Worm (Caenorhabditis elegans) whole organism, L1 larva: Measurements from ENCODE around the gene sra-29.

Experiments used
- C04F5.9 ChIP-seq: sonication (generic microtip); optimal IDR thresholded peaks from 2 replicates; lab custom pipeline; 2016; ENCODE audit warnings: missing genetic modification characterization, missing compliant biosample characterization
- C16A3.4 ChIP-seq: fragments of 150-350 bp; optimal IDR thresholded peaks from 2 replicates; lab custom pipeline; 2014; ENCODE audit warnings: missing biosample characterization, missing genetic modification characterization
- F16B12.6 ChIP-seq: fragments of 150-350 bp; optimal IDR thresholded peaks from 2 replicates; lab custom pipeline; 2014; ENCODE audit warnings: missing biosample characterization, missing genetic modification characterization
- aha-1 ChIP-seq: fragments of 150-350 bp; optimal IDR thresholded peaks from 2 replicates; lab custom pipeline; 2014; ENCODE audit warnings: missing biosample characterization, missing genetic modification characterization
- aly-2 ChIP-seq: fragments of 150-350 bp; optimal IDR thresholded peaks from 2 replicates; lab custom pipeline; 2014; ENCODE audit warnings: missing biosample characterization, missing genetic modification characterization
- blmp-1 ChIP-seq: fragments of 150-350 bp; optimal IDR thresholded peaks from 2 replicates; lab custom pipeline; 2014; ENCODE audit warnings: missing biosample characterization, missing genetic modification characterization
- ceh-8 ChIP-seq: fragments of 200-800 bp; sonication (Bioruptor generic); optimal IDR thresholded peaks from 2 replicates; lab custom pipeline; 2018; ENCODE audit warnings: mild to moderate bottlenecking, missing genetic modification characterization, moderate library complexity, missing compliant biosample characterization
- ceh-82 ChIP-seq, 3 experiments: fragments of 150-350 bp in 1 of 3; sonication (generic microtip) in 2 of 3; optimal IDR thresholded peaks; 2 replicates each; lab custom pipeline; 2014 to 2017; ENCODE audit warnings: missing biosample characterization in 3 of 3, missing genetic modification characterization in 3 of 3
- ces-1 ChIP-seq: fragments of 150-350 bp; optimal IDR thresholded peaks from 2 replicates; lab custom pipeline; 2014; ENCODE audit warnings: missing biosample characterization, missing genetic modification reagents, missing genetic modification characterization
- dpl-1 ChIP-seq, 3 experiments: fragments of 150-350 bp in 2 of 3; sonication (generic microtip) in 1 of 3; optimal IDR thresholded peaks; 2 replicates each; lab custom pipeline; 2014 to 2017; ENCODE audit warnings: missing biosample characterization in 3 of 3, missing genetic modification characterization in 3 of 3, missing genetic modification reagents in 3 of 3
- dsc-1 ChIP-seq: sonication (generic microtip); optimal IDR thresholded peaks from 2 replicates; lab custom pipeline; 2016; ENCODE audit warnings: mild to moderate bottlenecking, missing genetic modification characterization, missing compliant biosample characterization
- efl-1 ChIP-seq, 4 experiments: fragments of 150-350 bp; optimal IDR thresholded peaks in 3 of 4; peaks in 1 of 4; 1 replicate in 1 of 4; 2 replicates in 3 of 4; lab custom pipeline; 2014; ENCODE audit warnings: missing biosample characterization in 2 of 4, missing genetic modification characterization in 2 of 4, missing genetic modification reagents in 2 of 4
- egl-27 ChIP-seq, 2 experiments: fragments of 150-350 bp in 1 of 2; sonication (generic microtip); optimal IDR thresholded peaks; 3 replicates each; lab custom pipeline; 2017 to 2018; ENCODE audit warnings: missing biosample characterization in 2 of 2, missing genetic modification characterization in 2 of 2, missing genetic modification reagents in 2 of 2
- ets-5 ChIP-seq: fragments of 200-800 bp; sonication (Bioruptor generic); IDR thresholded peaks from 2 replicates; pipeline ENCODE4 v1.3.6; 2022; ENCODE audit warnings: missing genetic modification characterization, missing compliant biosample characterization
- fkh-4 ChIP-seq: sonication (generic microtip); optimal IDR thresholded peaks from 2 replicates; lab custom pipeline; 2016; ENCODE audit warnings: missing compliant biosample characterization, missing genetic modification characterization, borderline replicate concordance
- fkh-8 ChIP-seq: sonication (generic microtip); optimal IDR thresholded peaks from 2 replicates; lab custom pipeline; 2016; ENCODE audit warnings: mild to moderate bottlenecking, missing genetic modification characterization, missing compliant biosample characterization
- grh-1 ChIP-seq: fragments of 200-800 bp; sonication (Bioruptor generic); IDR thresholded peaks from 2 replicates; pipeline ENCODE4 v1.3.6; 2022; ENCODE audit warnings: missing genetic modification reagents, missing genetic modification characterization, missing compliant biosample characterization
- hlh-17 ChIP-seq: fragments of 200-800 bp; sonication (Bioruptor generic); optimal IDR thresholded peaks from 2 replicates; lab custom pipeline; 2018; ENCODE audit warnings: missing genetic modification characterization, mild to moderate bottlenecking, missing compliant biosample characterization, moderate library complexity, borderline replicate concordance
- hlh-4 ChIP-seq: sonication (generic microtip); optimal IDR thresholded peaks from 2 replicates; lab custom pipeline; 2016; ENCODE audit warnings: mild to moderate bottlenecking, missing genetic modification characterization, missing compliant biosample characterization
- hpl-2 ChIP-seq: fragments of 150-350 bp; optimal IDR thresholded peaks from 2 replicates; lab custom pipeline; 2014; ENCODE audit warnings: missing biosample characterization, missing genetic modification reagents, missing genetic modification characterization
- irx-1 ChIP-seq: sonication (generic microtip); optimal IDR thresholded peaks from 2 replicates; lab custom pipeline; 2016; ENCODE audit warnings: missing genetic modification characterization, missing compliant biosample characterization
- isw-1 ChIP-seq: fragments of 200-800 bp; sonication (Bioruptor generic); IDR thresholded peaks from 2 replicates; pipeline ENCODE4 v1.3.6; 2022; ENCODE audit warnings: missing genetic modification characterization, missing compliant biosample characterization
- jun-1 ChIP-seq: fragments of 150-350 bp; optimal IDR thresholded peaks from 2 replicates; lab custom pipeline; 2014; ENCODE audit warnings: missing biosample characterization, missing genetic modification reagents, missing genetic modification characterization
- lin-13 ChIP-seq: fragments of 150-350 bp; optimal IDR thresholded peaks from 2 replicates; lab custom pipeline; 2014; ENCODE audit warnings: missing biosample characterization, missing genetic modification reagents, missing genetic modification characterization
- lin-14 ChIP-seq: fragments of 200-800 bp; sonication (Bioruptor generic); optimal IDR thresholded peaks from 2 replicates; lab custom pipeline; 2018; ENCODE audit warnings: mild to moderate bottlenecking, missing genetic modification characterization, moderate library complexity, missing compliant biosample characterization
- lin-15B ChIP-seq: fragments of 150-350 bp; sonication (generic microtip); optimal IDR thresholded peaks from 3 replicates; lab custom pipeline; 2014; ENCODE audit warnings: missing biosample characterization, missing genetic modification characterization
- lin-35 ChIP-seq, 2 experiments: fragments of 150-350 bp; optimal IDR thresholded peaks; 2 replicates each; lab custom pipeline; 2014; ENCODE audit warnings: missing biosample characterization in 2 of 2, missing genetic modification characterization in 2 of 2, missing genetic modification reagents in 2 of 2
- lin-39 ChIP-seq: fragments of 150-350 bp; optimal IDR thresholded peaks from 2 replicates; lab custom pipeline; 2014; ENCODE audit warnings: missing biosample characterization, missing genetic modification reagents, missing genetic modification characterization
- lir-3 ChIP-seq: sonication (generic microtip); optimal IDR thresholded peaks from 2 replicates; lab custom pipeline; 2016; ENCODE audit warnings: mild to moderate bottlenecking, missing genetic modification characterization, moderate library complexity, missing compliant biosample characterization; ENCODE audit not compliant: poor library complexity
- lsy-2 ChIP-seq, 2 experiments: fragments of 150-350 bp; optimal IDR thresholded peaks; 2 replicates each; lab custom pipeline; 2014; ENCODE audit warnings: missing biosample characterization in 2 of 2, missing genetic modification characterization in 2 of 2
- mdl-1 ChIP-seq, 2 experiments: fragments of 150-350 bp; optimal IDR thresholded peaks; 2 replicates each; lab custom pipeline; 2014 to 2017; ENCODE audit warnings: missing biosample characterization in 2 of 2, missing genetic modification characterization in 2 of 2, inconsistent platforms in 1 of 2
- mef-2 ChIP-seq: fragments of 150-350 bp; optimal IDR thresholded peaks from 2 replicates; lab custom pipeline; 2014; ENCODE audit warnings: missing biosample characterization, missing genetic modification characterization
- mep-1 ChIP-seq: fragments of 150-350 bp; optimal IDR thresholded peaks from 2 replicates; lab custom pipeline; 2014; ENCODE audit warnings: missing biosample characterization, missing genetic modification characterization
- nhr-11 ChIP-seq: fragments of 150-350 bp; optimal IDR thresholded peaks from 2 replicates; lab custom pipeline; 2014; ENCODE audit warnings: missing biosample characterization, missing genetic modification characterization
- nhr-12 ChIP-seq: sonication (generic microtip); optimal IDR thresholded peaks from 2 replicates; lab custom pipeline; 2017; ENCODE audit warnings: missing biosample characterization, missing genetic modification characterization
- nhr-237 ChIP-seq: fragments of 150-350 bp; optimal IDR thresholded peaks from 2 replicates; lab custom pipeline; 2014; ENCODE audit warnings: missing biosample characterization, missing genetic modification characterization
- nhr-47 ChIP-seq: sonication (generic microtip); optimal IDR thresholded peaks from 2 replicates; lab custom pipeline; 2016; ENCODE audit warnings: mild to moderate bottlenecking, missing genetic modification characterization, moderate library complexity, missing compliant biosample characterization
- nhr-71 ChIP-seq: sonication (generic microtip); optimal IDR thresholded peaks from 2 replicates; lab custom pipeline; 2016; ENCODE audit warnings: mild to moderate bottlenecking, missing genetic modification characterization, moderate library complexity, missing compliant biosample characterization
- nhr-76 ChIP-seq: sonication (generic microtip); optimal IDR thresholded peaks from 2 replicates; lab custom pipeline; 2017; ENCODE audit warnings: missing biosample characterization, missing genetic modification characterization
- nhr-77 ChIP-seq: fragments of 150-350 bp; optimal IDR thresholded peaks from 2 replicates; lab custom pipeline; 2014; ENCODE audit warnings: missing biosample characterization, missing genetic modification characterization
- nhr-85 ChIP-seq: sonication (generic microtip); peaks from one replicate; lab custom pipeline; 2016; ENCODE audit warnings: missing genetic modification characterization, inconsistent platforms, missing compliant biosample characterization
- nhr-90 ChIP-seq: sonication (generic microtip); optimal IDR thresholded peaks from 2 replicates; lab custom pipeline; 2016; ENCODE audit warnings: mild to moderate bottlenecking, missing genetic modification characterization, missing compliant biosample characterization; ENCODE audit not compliant: poor library complexity
- pqm-1 ChIP-seq: sonication (generic microtip); optimal IDR thresholded peaks from 3 replicates; lab custom pipeline; 2017; ENCODE audit warnings: missing biosample characterization, missing genetic modification characterization
- skn-1 ChIP-seq: fragments of 150-350 bp; optimal IDR thresholded peaks from 2 replicates; lab custom pipeline; 2014; ENCODE audit warnings: missing biosample characterization, missing genetic modification characterization
- snpc-4 ChIP-seq: fragments of 150-350 bp; optimal IDR thresholded peaks from 2 replicates; lab custom pipeline; 2014; ENCODE audit warnings: missing biosample characterization, missing genetic modification characterization
- snu-23 ChIP-seq: sonication (generic microtip); optimal IDR thresholded peaks from 2 replicates; lab custom pipeline; 2016; ENCODE audit warnings: missing genetic modification characterization, missing compliant biosample characterization
- sptf-1 ChIP-seq: fragments of 150-350 bp; optimal IDR thresholded peaks from 2 replicates; lab custom pipeline; 2014; ENCODE audit warnings: missing biosample characterization, missing genetic modification characterization
- tlp-1 ChIP-seq: fragments of 150-350 bp; optimal IDR thresholded peaks from 2 replicates; lab custom pipeline; 2014; ENCODE audit warnings: missing biosample characterization, missing genetic modification characterization
- unc-30 ChIP-seq: sonication (generic microtip); optimal IDR thresholded peaks from 2 replicates; lab custom pipeline; 2017; ENCODE audit warnings: missing biosample characterization, missing genetic modification characterization
- unc-86 ChIP-seq: sonication (generic microtip); optimal IDR thresholded peaks from 2 replicates; lab custom pipeline; 2016; ENCODE audit warnings: missing genetic modification characterization, missing compliant biosample characterization
- vab-15 ChIP-seq: sonication (generic microtip); optimal IDR thresholded peaks from 2 replicates; lab custom pipeline; 2017; ENCODE audit warnings: missing genotype, mild to moderate bottlenecking, missing genetic modification characterization, missing compliant biosample characterization
- xbp-1 ChIP-seq: sonication (generic microtip); optimal IDR thresholded peaks from 2 replicates; lab custom pipeline; 2016; ENCODE audit warnings: missing genetic modification characterization, missing compliant biosample characterization
- zip-4 ChIP-seq: fragments of 200-800 bp; sonication (Bioruptor generic); optimal IDR thresholded peaks from 2 replicates; lab custom pipeline; 2018; ENCODE audit warnings: mild to moderate bottlenecking, missing genetic modification characterization, moderate library complexity, missing compliant biosample characterization
- ztf-4 ChIP-seq: fragments of 150-350 bp; optimal IDR thresholded peaks from 2 replicates; lab custom pipeline; 2014; ENCODE audit warnings: missing biosample characterization, missing genetic modification characterization

The sra-29 gene

ce11 chrII:6600973-6601372 lies 25.4 kb upstream of the sra-29 start, which contains the start of gene vps-33.2 (continued):
- peak; percentile 8 for TF ChIP-seq irx-1 (tag; lab: Kevin White, UChicago)
- peak in 2 of 3 experiments; percentile 6 to 32 for TF ChIP-seq ceh-82 (tag; optimal IDR thresholded peaks at IDR 0.05; lab: Kevin White, UChicago)
- no peak for TF ChIP-seq hpl-2
- TF ChIP-seq pqm-1: no peak
- TF ChIP-seq lir-3: no peak
- no peak for TF ChIP-seq egl-27 (tag; optimal IDR thresholded peaks at IDR 0.05; lab: Kevin White, UChicago)
- TF ChIP-seq F16B12.6 (tag; lab: Kevin White, UChicago): peak; percentile 95
- no peak for TF ChIP-seq ces-1 (GFP tag; lab: Kevin White, UChicago)
- TF ChIP-seq fkh-8 (tag; lab: Kevin White, UChicago): no peak
- TF ChIP-seq aha-1 (tag; lab: Kevin White, UChicago): no peak
- TF ChIP-seq jun-1: no peak
- TF ChIP-seq efl-1 (optimal IDR thresholded peaks at IDR 0.05; lab: Kevin White, UChicago): peak; percentile 61 to 71
- peak; percentile 60 to 95 for TF ChIP-seq efl-1 (GFP tag; optimal IDR thresholded peaks at IDR 0.05 in 1 of 2; lab: Kevin White, UChicago)
- TF ChIP-seq lsy-2 (tag; optimal IDR thresholded peaks at IDR 0.05; lab: Kevin White, UChicago): peak; percentile 55 to 61
- TF ChIP-seq nhr-237 (tag; lab: Kevin White, UChicago): no peak
- peak; percentile 23 to 62 (median 60) for TF ChIP-seq dpl-1 (GFP tag; optimal IDR thresholded peaks at IDR 0.05; lab: Kevin White, UChicago)
- TF ChIP-seq lin-35 (GFP tag; optimal IDR thresholded peaks at IDR 0.05; lab: Kevin White, UChicago): peak; percentile 42 to 71
- TF ChIP-seq snu-23 (GFP tag; lab: Kevin White, UChicago): peak; percentile 60
- TF ChIP-seq xbp-1 (tag; lab: Kevin White, UChicago): peak; percentile 33
- TF ChIP-seq lin-14 (GFP tag; lab: Kevin White, UChicago): peak; percentile 35
- no peak for TF ChIP-seq grh-1 (GFP tag; lab: Robert Waterston, UW)
- TF ChIP-seq mdl-1 (tag; optimal IDR thresholded peaks at IDR 0.05; lab: Kevin White, UChicago): peak in 1 of 2 experiments; percentile 58
- TF ChIP-seq unc-30 (tag; lab: Kevin White, UChicago): no peak
- TF ChIP-seq lin-15B (tag; lab: Kevin White, UChicago): no peak
- no peak for TF ChIP-seq ets-5 (GFP tag; lab: Robert Waterston, UW)
- TF ChIP-seq nhr-71: peak; percentile 68
- TF ChIP-seq hlh-4: no peak
- TF ChIP-seq nhr-85 (tag; lab: Kevin White, UChicago): peak; percentile 57
- no peak for TF ChIP-seq nhr-11 (tag; lab: Kevin White, UChicago)
- TF ChIP-seq C04F5.9: peak; percentile 13
- TF ChIP-seq lin-13 (GFP tag; lab: Kevin White, UChicago): no peak
- TF ChIP-seq dsc-1 (tag; lab: Kevin White, UChicago): peak; percentile 36
- no peak for TF ChIP-seq nhr-12
- no peak for TF ChIP-seq tlp-1 (tag; lab: Kevin White, UChicago)
- TF ChIP-seq mef-2: no peak
- TF ChIP-seq mep-1 (tag; lab: Kevin White, UChicago): no peak
- TF ChIP-seq nhr-47 (tag; lab: Kevin White, UChicago): peak; percentile 66
- TF ChIP-seq fkh-4 (tag; lab: Kevin White, UChicago): no peak
- TF ChIP-seq C16A3.4 (tag; lab: Kevin White, UChicago): no peak
- TF ChIP-seq unc-86 (tag; lab: Kevin White, UChicago): peak; percentile 40
- TF ChIP-seq ztf-4 (tag; lab: Kevin White, UChicago): no peak
- no peak for TF ChIP-seq ceh-8
- TF ChIP-seq sptf-1 (tag; lab: Kevin White, UChicago): no peak
- no peak for TF ChIP-seq vab-15
- no peak for TF ChIP-seq aly-2
- peak; percentile 4 for TF ChIP-seq blmp-1
- no peak for TF ChIP-seq zip-4 (GFP tag; lab: Kevin White, UChicago)
- TF ChIP-seq nhr-90 (tag; lab: Kevin White, UChicago): peak; percentile 0
- TF ChIP-seq lin-39 (tag; lab: Kevin White, UChicago): no peak
- TF ChIP-seq hlh-17 (GFP tag; lab: Kevin White, UChicago): no peak
- no peak for TF ChIP-seq nhr-77
- TF ChIP-seq snpc-4 (tag; lab: Kevin White, UChicago): no peak
- TF ChIP-seq skn-1 (tag; lab: Kevin White, UChicago): no peak
- no peak for TF ChIP-seq isw-1 (GFP tag; lab: Robert Waterston, UW)
- no peak for TF ChIP-seq nhr-76
